Fruit fly (Drosophila melanogaster) whole organism, adult: ENCODE results near the gene ppl.

Source experiments
- CG12768 ChIP-seq: fragments of 200-800 bp; sonication (Bioruptor generic); optimal IDR thresholded peaks from 2 replicates; lab custom pipeline; 2017; ENCODE audit warnings: missing biosample characterization, missing genetic modification characterization, mild to moderate bottlenecking, moderate library complexity, missing genetic modification reagents
- CG14711 ChIP-seq: fragments of 200-800 bp; sonication (Bioruptor generic); optimal IDR thresholded peaks from 2 replicates; lab custom pipeline; 2018; ENCODE audit warnings: missing biosample characterization, mild to moderate bottlenecking, missing genetic modification characterization, moderate library complexity
- CG1620 ChIP-seq: fragments of 200-800 bp; sonication (Bioruptor generic); optimal IDR thresholded peaks from 2 replicates; lab custom pipeline; 2016; ENCODE audit warnings: missing biosample characterization, missing genetic modification characterization
- CG5204 ChIP-seq: fragments of 200-800 bp; sonication (Bioruptor generic); optimal IDR thresholded peaks from 2 replicates; lab custom pipeline; 2016; ENCODE audit warnings: missing biosample characterization, missing genetic modification characterization
- CG7045 ChIP-seq: fragments of 200-800 bp; sonication (Bioruptor generic); optimal IDR thresholded peaks from 2 replicates; lab custom pipeline; 2017; ENCODE audit warnings: missing biosample characterization, mild to moderate bottlenecking, missing genetic modification characterization
- CG7101 ChIP-seq: fragments of 200-800 bp; sonication (Bioruptor generic); optimal IDR thresholded peaks from 2 replicates; lab custom pipeline; 2018; ENCODE audit warnings: missing biosample characterization, mild to moderate bottlenecking, missing genetic modification characterization, moderate library complexity
- Clk ChIP-seq: fragments of 200-800 bp; sonication (Bioruptor generic); optimal IDR thresholded peaks from 2 replicates; lab custom pipeline; 2017; ENCODE audit warnings: missing biosample characterization, missing genetic modification characterization
- bab1 ChIP-seq: fragments of 200-800 bp; sonication (Bioruptor generic); optimal IDR thresholded peaks from 3 replicates; lab custom pipeline; 2019; ENCODE audit warnings: missing biosample characterization, mild to moderate bottlenecking, missing genetic modification characterization, moderate library complexity
- kay ChIP-seq: fragments of 200-800 bp; sonication (Bioruptor generic); peaks from one replicate; lab custom pipeline; 2016; ENCODE audit warnings: missing biosample characterization, missing genetic modification characterization, borderline replicate concordance
- ovo ChIP-seq: fragments of 200-800 bp; sonication (Bioruptor generic); optimal IDR thresholded peaks from 2 replicates; lab custom pipeline; 2016; ENCODE audit warnings: missing biosample characterization, missing genetic modification characterization
- tj ChIP-seq: fragments of 200-800 bp; sonication (Bioruptor generic); optimal IDR thresholded peaks from 3 replicates; lab custom pipeline; 2017; ENCODE audit warnings: missing biosample characterization, mild to moderate bottlenecking, missing genetic modification characterization, moderate library complexity

dm6 chr3L:21270480-21270879 is 10.8 kb downstream of the ppl start, which contains the start of gene CG9389:
- no peak for TF ChIP-seq Clk (GFP tag; lab: Kevin White, UChicago)
- no peak for TF ChIP-seq CG7045 (GFP tag; lab: Kevin White, UChicago)
- no peak for TF ChIP-seq CG14711 (tag; lab: Kevin White, UChicago)
- no peak for TF ChIP-seq kay (GFP tag; lab: Kevin White, UChicago)
- TF ChIP-seq ovo (GFP tag; lab: Kevin White, UChicago): no peak
- TF ChIP-seq CG7101 (tag; lab: Kevin White, UChicago): no peak
- TF ChIP-seq CG1620 (GFP tag; lab: Kevin White, UChicago): no peak
- no peak for TF ChIP-seq CG5204 (GFP tag; lab: Kevin White, UChicago)
- TF ChIP-seq bab1: no peak
- TF ChIP-seq tj (GFP tag; lab: Kevin White, UChicago): no peak
- no peak for TF ChIP-seq CG12768 (GFP tag; lab: Kevin White, UChicago)
